Worm (Caenorhabditis elegans) whole organism, late embryonic: ENCODE measurements around the gene fbxa-73.
A peak's percentile ranks its signal among the peaks of the same experiment; 100 is the strongest.
"Not testable (repeated sequence)": the region's sequence is repeated elsewhere in the genome, so short reads cannot be mapped to it uniquely, and the experiment has no call there.

Experiments
- C08G9.2 ChIP-seq: sonication (generic microtip); optimal IDR thresholded peaks from 2 replicates; lab custom pipeline; 2016; ENCODE audit warnings: mild to moderate bottlenecking, missing genetic modification characterization, moderate library complexity, missing compliant biosample characterization
- C38D4.7 ChIP-seq: fragments of 200-800 bp; sonication (Bioruptor generic); optimal IDR thresholded peaks from 2 replicates; lab custom pipeline; 2018; ENCODE audit warnings: mild to moderate bottlenecking, missing genetic modification characterization, moderate library complexity, missing compliant biosample characterization
- F13H6.1 ChIP-seq: sonication (generic microtip); optimal IDR thresholded peaks from 2 replicates; lab custom pipeline; 2016; ENCODE audit warnings: missing genetic modification characterization, missing compliant biosample characterization
- K09A11.1 ChIP-seq: sonication (generic microtip); optimal IDR thresholded peaks from 2 replicates; lab custom pipeline; 2017; ENCODE audit warnings: antibody characterized with exemption, mild to moderate bottlenecking, missing genetic modification characterization, missing compliant biosample characterization; ENCODE audit not compliant: insufficient read depth
- ceh-14 ChIP-seq: sonication (generic microtip); optimal IDR thresholded peaks from 2 replicates; lab custom pipeline; 2016; ENCODE audit warnings: missing genotype, missing genetic modification characterization, missing compliant biosample characterization
- ceh-9 ChIP-seq: sonication (generic microtip); optimal IDR thresholded peaks from 2 replicates; lab custom pipeline; 2016; ENCODE audit warnings: mild to moderate bottlenecking, missing genetic modification characterization, inconsistent platforms, missing compliant biosample characterization
- dve-1 ChIP-seq: sonication (generic microtip); optimal IDR thresholded peaks from 2 replicates; lab custom pipeline; 2017; ENCODE audit warnings: antibody characterized with exemption, mild to moderate bottlenecking, missing genetic modification characterization, missing compliant biosample characterization
- elt-2 ChIP-seq: sonication (generic microtip); optimal IDR thresholded peaks from 2 replicates; lab custom pipeline; 2016; ENCODE audit warnings: missing genetic modification reagents, missing genetic modification characterization, missing compliant biosample characterization
- fax-1 ChIP-seq: sonication (generic microtip); optimal IDR thresholded peaks from 2 replicates; lab custom pipeline; 2016; ENCODE audit warnings: missing genotype, missing genetic modification characterization, missing compliant biosample characterization
- fkh-10 ChIP-seq: fragments of 150-350 bp; optimal IDR thresholded peaks from 2 replicates; lab custom pipeline; 2014; ENCODE audit warnings: missing biosample characterization, missing genetic modification reagents, missing genetic modification characterization
- fkh-6 ChIP-seq: sonication (generic microtip); optimal IDR thresholded peaks from 2 replicates; lab custom pipeline; 2016; ENCODE audit warnings: missing genetic modification characterization, missing compliant biosample characterization
- hlh-30 ChIP-seq: sonication (generic microtip); optimal IDR thresholded peaks from 2 replicates; lab custom pipeline; 2017; ENCODE audit warnings: antibody characterized with exemption, missing genetic modification characterization, missing compliant biosample characterization; ENCODE audit not compliant: insufficient read depth
- hlh-6 ChIP-seq: sonication (generic microtip); optimal IDR thresholded peaks from 2 replicates; lab custom pipeline; 2016; ENCODE audit warnings: missing genotype, missing genetic modification characterization, missing compliant biosample characterization
- lim-6 ChIP-seq: sonication (generic microtip); optimal IDR thresholded peaks from 2 replicates; lab custom pipeline; 2016; ENCODE audit warnings: missing genetic modification characterization, missing compliant biosample characterization
- madf-2 ChIP-seq: sonication (generic microtip); optimal IDR thresholded peaks from 2 replicates; lab custom pipeline; 2017; ENCODE audit warnings: missing genetic modification characterization, missing compliant biosample characterization
- mec-3 ChIP-seq: sonication (generic microtip); optimal IDR thresholded peaks from 2 replicates; lab custom pipeline; 2016; ENCODE audit warnings: borderline replicate concordance, missing genetic modification characterization, missing compliant biosample characterization
- nfya-1 ChIP-seq: sonication (generic microtip); optimal IDR thresholded peaks from 2 replicates; lab custom pipeline; 2017; ENCODE audit warnings: missing genetic modification characterization, mild to moderate bottlenecking, missing compliant biosample characterization, antibody characterized with exemption, moderate library complexity
- nhr-232 ChIP-seq: sonication (generic microtip); optimal IDR thresholded peaks from 2 replicates; lab custom pipeline; 2016; ENCODE audit warnings: missing genetic modification characterization, missing compliant biosample characterization
- odd-2 ChIP-seq: sonication (generic microtip); optimal IDR thresholded peaks from 2 replicates; lab custom pipeline; 2017; ENCODE audit warnings: antibody characterized with exemption, mild to moderate bottlenecking, missing genetic modification characterization, missing compliant biosample characterization
- pat-9 ChIP-seq: fragments of 200-800 bp; sonication (Bioruptor generic); optimal IDR thresholded peaks from 2 replicates; lab custom pipeline; 2018; ENCODE audit warnings: mild to moderate bottlenecking, missing genetic modification characterization, moderate library complexity, missing compliant biosample characterization
- pha-4 ChIP-seq: fragments of 150-350 bp; optimal IDR thresholded peaks from 2 replicates; lab custom pipeline; 2018; ENCODE audit warnings: missing biosample characterization, missing genetic modification reagents, missing genetic modification characterization
- pros-1 ChIP-seq: fragments of 150-350 bp; optimal IDR thresholded peaks from 2 replicates; lab custom pipeline; 2014; ENCODE audit warnings: missing biosample characterization, missing genetic modification reagents, missing genetic modification characterization
- ref-2 ChIP-seq: sonication (generic microtip); optimal IDR thresholded peaks from 2 replicates; lab custom pipeline; 2016; ENCODE audit warnings: missing genetic modification characterization, missing compliant biosample characterization
- rnt-1 ChIP-seq: sonication (generic microtip); optimal IDR thresholded peaks from 2 replicates; lab custom pipeline; 2016; ENCODE audit warnings: missing genetic modification characterization, missing compliant biosample characterization
- sox-2 ChIP-seq: fragments of 200-800 bp; sonication (Bioruptor generic); IDR thresholded peaks from 2 replicates; pipeline ENCODE4 v1.3.6; 2022; ENCODE audit warnings: missing genetic modification reagents, missing genetic modification characterization, missing compliant biosample characterization
- sox-4 ChIP-seq: sonication (generic microtip); optimal IDR thresholded peaks from 2 replicates; lab custom pipeline; 2017; ENCODE audit warnings: mild to moderate bottlenecking, missing genetic modification characterization, inconsistent platforms, missing compliant biosample characterization
- tbx-2 ChIP-seq: sonication (generic microtip); optimal IDR thresholded peaks from 2 replicates; lab custom pipeline; 2016; ENCODE audit warnings: missing genetic modification characterization, missing compliant biosample characterization
- ttx-3 ChIP-seq: sonication (generic microtip); optimal IDR thresholded peaks from 2 replicates; lab custom pipeline; 2016; ENCODE audit warnings: missing genetic modification reagents, missing genetic modification characterization, missing compliant biosample characterization
- unc-55 ChIP-seq: sonication (generic microtip); optimal IDR thresholded peaks from 2 replicates; lab custom pipeline; 2017; ENCODE audit warnings: missing biosample characterization, missing genetic modification reagents, missing genetic modification characterization
- unc-86 ChIP-seq: sonication (generic microtip); optimal IDR thresholded peaks from 2 replicates; lab custom pipeline; 2016; ENCODE audit warnings: missing genetic modification characterization, missing compliant biosample characterization
- ztf-16 ChIP-seq: sonication (generic microtip); optimal IDR thresholded peaks from 2 replicates; lab custom pipeline; 2017; ENCODE audit warnings: missing genetic modification characterization, missing compliant biosample characterization

The fbxa-73 gene

DNA sequence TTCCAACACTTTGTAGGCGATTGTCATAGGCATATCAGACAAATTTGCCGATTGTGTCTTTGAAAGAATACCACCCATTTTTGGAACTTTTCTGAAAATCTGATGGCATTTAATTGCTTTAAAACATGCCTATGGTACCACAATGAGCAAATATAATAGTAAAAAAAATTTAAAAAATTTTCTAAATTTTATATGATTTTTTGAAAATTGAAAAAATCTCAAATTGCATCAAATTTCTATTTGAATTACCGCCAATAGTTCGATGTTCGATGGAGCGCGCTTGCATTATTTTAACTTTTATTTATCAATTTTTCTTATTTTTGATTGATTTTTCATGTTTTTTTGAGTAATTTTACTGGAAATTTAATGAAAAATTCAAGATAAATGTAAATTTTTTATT, 8.1 kb downstream of the fbxa-73 start, which contains the start of gene fbxa-42:
Gene fbxa-42, minus strand, starts transcription at position 101 of the 400 bp plus-strand sequence.
- not testable (repeated sequence) for TF ChIP-seq ceh-14 (tag; lab: Kevin White, UChicago); unc-55 (GFP tag; lab: Kevin White, UChicago); pat-9 (tag; lab: Kevin White, UChicago)

DNA sequence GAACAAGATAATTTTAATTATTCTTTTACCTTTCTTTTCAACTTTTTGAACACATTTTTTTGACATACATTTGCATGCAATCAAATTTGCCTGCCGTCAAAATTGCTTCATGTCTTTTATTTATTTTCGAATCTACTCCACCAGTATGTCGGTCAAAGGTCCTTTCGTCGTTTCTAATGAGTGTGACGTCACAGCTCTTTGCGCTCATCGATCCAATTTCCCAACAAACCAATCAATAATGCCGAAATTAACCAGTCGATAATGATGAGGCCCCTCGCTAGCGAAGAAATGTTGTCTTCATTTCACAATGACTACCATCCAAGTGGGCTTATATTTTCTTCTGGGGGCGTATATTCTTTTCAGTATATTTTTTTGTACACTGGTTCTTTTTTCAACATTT, 9.7 kb downstream of the fbxa-73 start, which contains the start of gene Y54F10BM.6:
Gene Y54F10BM.6, plus strand, starts transcription at position 301 of the 400 bp plus-strand sequence.
- no peak for TF ChIP-seq K09A11.1
- no peak for TF ChIP-seq sox-2 (GFP tag; lab: Robert Waterston, UW)
- no peak for TF ChIP-seq pros-1 (tag; lab: Kevin White, UChicago)

DNA sequence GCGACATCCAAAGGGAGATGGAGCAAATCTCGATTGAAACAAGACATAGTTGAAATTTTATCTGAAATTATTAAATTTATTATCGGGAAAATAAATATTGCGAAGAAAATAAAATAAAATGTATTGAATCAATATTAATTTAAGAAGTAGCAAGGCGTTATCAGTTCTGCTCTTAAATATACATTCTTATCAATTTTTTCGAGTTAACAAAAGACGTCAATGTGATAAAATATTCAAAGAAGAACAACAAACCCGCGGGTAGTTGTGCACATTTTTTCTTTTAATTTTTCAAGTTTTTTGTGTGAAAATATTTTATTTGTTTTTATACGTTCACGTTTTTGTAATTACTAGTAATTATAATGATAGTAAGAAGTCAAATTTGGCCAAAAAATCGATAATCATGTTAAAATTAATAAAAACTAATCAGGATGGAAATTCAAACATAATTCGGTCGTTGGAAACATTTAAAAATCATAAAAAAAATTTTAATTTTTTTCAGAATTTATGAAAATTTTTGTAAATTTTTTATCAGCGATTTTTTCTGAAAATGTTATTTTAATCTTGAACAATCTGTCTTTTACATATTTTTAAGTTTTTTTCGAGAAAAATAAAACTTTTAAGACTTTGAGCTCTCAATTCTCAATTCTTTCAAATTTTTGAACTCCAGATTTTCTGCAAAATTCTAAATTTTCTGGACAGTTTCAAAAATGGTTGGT, 12.9 kb downstream of the fbxa-73 start, which contains the start of gene fbxa-9:
Gene fbxa-9, plus strand, starts transcription at position 666 of the 716 bp plus-strand sequence.
- TF ChIP-seq hlh-6 (tag; lab: Kevin White, UChicago) (no peak), F13H6.1 (tag; lab: Kevin White, UChicago) (no peak), mec-3 (tag; lab: Kevin White, UChicago) (no peak), elt-2 (tag; lab: Kevin White, UChicago) (peak; percentile 79)
- TF ChIP-seq, all 69 proteins: peak for 1

DNA sequence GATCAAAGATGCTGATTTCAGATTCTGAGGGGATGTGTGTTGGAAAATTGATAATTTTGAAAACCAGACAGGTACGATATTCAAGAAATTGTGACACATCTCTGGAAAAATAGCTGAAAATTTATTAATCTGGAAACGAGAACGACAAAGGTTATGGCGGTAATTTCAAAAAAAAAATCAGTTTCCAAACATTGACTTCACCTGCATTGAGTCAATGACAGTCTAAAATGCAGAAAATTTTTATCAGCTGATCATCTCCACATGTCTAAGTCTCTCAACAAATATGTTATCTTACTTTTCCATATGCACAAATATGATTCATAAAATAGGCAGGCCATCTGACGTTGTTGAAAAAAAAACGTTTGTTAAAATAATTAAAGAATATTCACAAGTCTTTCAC, 18.8 kb downstream of the fbxa-73 start, which contains the start of gene fbxa-48:
Gene fbxa-48, minus strand, starts transcription at position 101 of the 400 bp plus-strand sequence.
- no peak for TF ChIP-seq ref-2 (tag; lab: Kevin White, UChicago)
- TF ChIP-seq C38D4.7 (GFP tag; lab: Kevin White, UChicago), result no peak
- no peak for TF ChIP-seq tbx-2 (tag; lab: Kevin White, UChicago)
- TF ChIP-seq nfya-1 (tag; lab: Kevin White, UChicago), result no peak
- no peak for TF ChIP-seq dve-1
- TF ChIP-seq ttx-3 (tag; lab: Kevin White, UChicago), result no peak
- TF ChIP-seq ceh-9 (tag; lab: Kevin White, UChicago), result no peak
- TF ChIP-seq C08G9.2 (tag; lab: Kevin White, UChicago), result no peak
- no peak for TF ChIP-seq ztf-16
- no peak for TF ChIP-seq fkh-6 (tag; lab: Kevin White, UChicago)
- TF ChIP-seq rnt-1 (tag; lab: Kevin White, UChicago), result no peak
- TF ChIP-seq lim-6 (tag; lab: Kevin White, UChicago), result no peak
- no peak for TF ChIP-seq unc-86
- no peak for TF ChIP-seq hlh-6 (tag; lab: Kevin White, UChicago)
- no peak for TF ChIP-seq madf-2 (tag; lab: Kevin White, UChicago)
- TF ChIP-seq hlh-30 (tag; lab: Kevin White, UChicago), result no peak
- TF ChIP-seq pha-4 (tag; lab: Kevin White, UChicago), result no peak

DNA sequence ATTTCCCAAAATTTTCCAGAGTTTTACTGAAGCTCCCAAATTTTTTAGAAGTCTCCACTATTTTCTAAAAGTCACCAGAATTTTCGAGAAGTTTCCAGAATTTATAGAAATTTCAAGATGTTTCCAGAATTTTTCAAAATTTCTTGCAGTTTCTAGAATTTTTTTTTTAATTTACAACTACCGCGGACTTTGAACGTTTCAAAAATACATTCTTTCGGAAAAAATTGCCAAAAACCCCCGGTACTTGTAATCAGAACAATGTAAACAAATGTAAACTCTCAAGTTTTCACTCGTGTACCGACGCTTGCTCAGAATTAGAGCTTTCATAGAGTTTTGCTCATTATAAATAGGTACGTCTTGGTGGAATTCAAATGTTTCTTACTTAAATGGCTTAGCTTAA, 19.5 kb downstream of the fbxa-73 start, which contains the start of gene fbxa-39:
Gene fbxa-39, plus strand, starts transcription at position 301 of the 400 bp plus-strand sequence.
- no peak for TF ChIP-seq fax-1
- no peak for TF ChIP-seq sox-4 (tag; lab: Kevin White, UChicago)
- no peak for TF ChIP-seq dve-1
- no peak for TF ChIP-seq odd-2 (tag; lab: Kevin White, UChicago)
- no peak for TF ChIP-seq fkh-10 (GFP tag; lab: Kevin White, UChicago)
- no peak for TF ChIP-seq nhr-232
